Fruit fly (Drosophila melanogaster) S2 (cell line): ENCODE measurements around the gene CG13786.

Experiments used
- CG8478 ChIP-seq: fragments of >200 bp; optimal IDR thresholded peaks from 2 replicates; lab custom pipeline; 2018
- CTCF ChIP-seq, 2 experiments: fragments of >200 bp; optimal IDR thresholded peaks; 2 replicates each; lab custom pipeline; 2018

Gene CG13786

dm6 chr2L:7277562-7278255, 24.9 kb upstream of the CG13786 start:
- TF ChIP-seq CG8478 (no peak), CTCF (optimal IDR thresholded peaks at IDR 0.05; lab: Kevin White, UChicago) (no peak)

dm6 chr2L:7277017-7277416, 24.2 kb upstream of the CG13786 start, which contains the start of gene Wnt4:
Gene Wnt4, minus strand, starts transcription at chr2L:7277171.
- TF ChIP-seq CTCF (optimal IDR thresholded peaks at IDR 0.05; lab: Kevin White, UChicago) (no peak), CG8478 (no peak)

DNA sequence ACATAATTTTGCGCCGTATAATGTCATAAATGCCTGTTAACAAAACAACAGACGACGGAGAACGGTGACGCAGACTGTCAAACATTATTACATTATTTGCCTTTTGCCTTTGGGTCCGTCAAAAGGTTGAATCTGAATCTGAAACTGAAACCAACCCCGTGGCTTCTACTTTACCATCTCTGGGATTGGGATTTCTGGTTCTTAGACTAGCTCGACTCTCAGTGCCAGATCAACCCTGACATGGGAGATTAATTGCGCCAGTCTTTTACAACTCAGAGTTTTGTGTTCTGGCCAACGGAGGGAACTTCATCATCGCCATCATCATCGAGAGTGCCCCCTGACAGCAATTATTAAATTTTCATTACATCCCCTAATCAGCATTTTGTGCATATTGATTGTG, 19.7 kb upstream of the CG13786 start:
- no peak for TF ChIP-seq CTCF (optimal IDR thresholded peaks at IDR 0.05; lab: Kevin White, UChicago)

dm6 chr2L:7270270-7270669, 17.5 kb upstream of the CG13786 start:
- TF ChIP-seq CG8478 (no peak), CTCF (optimal IDR thresholded peaks at IDR 0.05; lab: Kevin White, UChicago) (no peak)

DNA sequence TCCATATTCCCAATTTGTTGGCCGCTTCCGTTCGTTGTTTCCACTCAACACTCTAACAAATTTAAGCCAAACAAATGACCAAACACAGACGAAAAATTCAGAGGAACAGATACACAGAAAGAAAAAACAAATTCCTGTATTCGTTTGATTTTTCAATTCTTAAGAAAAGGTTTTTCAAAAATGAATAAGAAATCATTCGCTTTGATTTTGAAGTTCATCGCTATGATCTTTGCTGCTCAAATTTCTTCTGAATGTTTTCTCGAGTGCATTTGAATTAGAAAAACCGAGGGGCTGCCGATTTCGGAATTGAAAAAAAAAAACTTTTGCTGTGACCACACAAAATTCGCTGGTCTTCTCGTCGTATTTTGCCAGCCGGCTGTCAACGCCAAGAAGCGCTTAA, 13.2 kb upstream of the CG13786 start:
- no peak for TF ChIP-seq CG8478
- TF ChIP-seq CTCF (optimal IDR thresholded peaks at IDR 0.05; lab: Kevin White, UChicago): no peak

DNA sequence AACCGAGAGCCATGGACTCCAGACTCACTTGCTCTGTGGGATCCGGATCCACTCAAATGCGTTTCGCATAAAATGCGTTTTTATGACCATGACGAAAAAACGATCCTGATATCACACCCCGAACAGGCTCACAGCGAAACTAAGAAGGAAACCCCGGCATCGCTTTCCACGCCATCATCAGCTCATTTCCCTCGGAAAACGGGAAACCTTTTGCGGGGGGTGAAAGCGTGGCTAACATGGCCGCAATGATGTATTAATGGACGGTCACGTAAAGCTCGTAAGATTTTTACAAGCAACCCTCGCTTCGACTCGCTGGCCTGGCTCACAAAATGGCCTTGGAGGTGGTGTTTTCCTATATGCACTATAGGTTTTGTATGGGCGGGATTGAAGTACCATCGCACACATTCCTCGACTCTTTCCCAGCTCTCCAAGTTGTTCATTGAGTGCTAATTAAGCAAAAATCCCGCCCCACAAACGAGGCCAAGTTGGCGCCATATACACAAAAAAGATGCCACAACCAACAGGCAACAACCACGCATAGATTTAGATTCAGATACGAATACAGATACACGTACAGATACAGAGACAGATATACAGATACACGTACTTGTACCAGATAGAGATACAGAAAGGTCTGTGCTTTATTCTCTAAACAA, 12.2 kb upstream of the CG13786 start:
- TF ChIP-seq CTCF (optimal IDR thresholded peaks at IDR 0.05; lab: Kevin White, UChicago) (no peak), CG8478 (no peak)

dm6 chr2L:7264396-7264795, 11.6 kb upstream of the CG13786 start:
- TF ChIP-seq CG8478 (no peak), CTCF (optimal IDR thresholded peaks at IDR 0.05; lab: Kevin White, UChicago) (no peak)

dm6 chr2L:7262580-7262979, 9.8 kb upstream of the CG13786 start:
- TF ChIP-seq CG8478 (no peak), CTCF (optimal IDR thresholded peaks at IDR 0.05; lab: Kevin White, UChicago) (no peak)

dm6 chr2L:7261989-7262388, 9.2 kb upstream of the CG13786 start:
- no peak for TF ChIP-seq CTCF (optimal IDR thresholded peaks at IDR 0.05; lab: Kevin White, UChicago)
- TF ChIP-seq CG8478: no peak

DNA sequence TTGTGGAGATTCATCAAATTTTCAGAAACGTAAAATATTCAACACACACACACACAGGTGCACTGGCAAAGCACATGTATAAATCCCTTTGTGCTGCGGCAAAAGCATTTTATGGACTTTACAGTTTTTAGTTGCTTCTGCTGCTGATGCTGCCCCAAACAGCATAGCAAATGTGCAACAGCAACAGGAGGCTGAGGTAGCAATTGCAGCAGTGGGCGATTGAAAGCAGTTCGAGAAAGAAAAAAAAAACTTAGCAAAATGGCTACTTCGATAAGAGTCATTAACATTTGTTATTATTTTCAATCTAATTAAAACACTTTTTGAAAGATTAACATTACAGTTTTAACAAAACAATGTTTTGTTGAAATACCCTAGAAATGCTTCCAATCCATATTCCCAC, 7.5 kb upstream of the CG13786 start:
- no peak for TF ChIP-seq CTCF (optimal IDR thresholded peaks at IDR 0.05; lab: Kevin White, UChicago)
- TF ChIP-seq CG8478: no peak

- TF ChIP-seq CTCF (optimal IDR thresholded peaks at IDR 0.05; lab: Kevin White, UChicago) (no peak), CG8478 (no peak)
These were observed 6.7 kb upstream of the CG13786 start for dm6 chr2L:7259500-7259899.

dm6 chr2L:7258105-7258504, 5.3 kb upstream of the CG13786 start:
- TF ChIP-seq CG8478: no peak
- peak; percentile 90 to 97 for TF ChIP-seq CTCF (optimal IDR thresholded peaks at IDR 0.05; lab: Kevin White, UChicago)

dm6 chr2L:7257212-7257611, 4.4 kb upstream of the CG13786 start, which contains the start of gene CG31909:
Gene CG31909, plus strand, starts transcription at chr2L:7257512.
- TF ChIP-seq CG8478: no peak
- TF ChIP-seq CTCF (optimal IDR thresholded peaks at IDR 0.05; lab: Kevin White, UChicago): no peak

dm6 chr2L:7256144-7256543, 3.4 kb upstream of the CG13786 start:
- TF ChIP-seq CG8478 (no peak), CTCF (optimal IDR thresholded peaks at IDR 0.05; lab: Kevin White, UChicago) (peak in 1 of 2 experiments; percentile 19)

DNA sequence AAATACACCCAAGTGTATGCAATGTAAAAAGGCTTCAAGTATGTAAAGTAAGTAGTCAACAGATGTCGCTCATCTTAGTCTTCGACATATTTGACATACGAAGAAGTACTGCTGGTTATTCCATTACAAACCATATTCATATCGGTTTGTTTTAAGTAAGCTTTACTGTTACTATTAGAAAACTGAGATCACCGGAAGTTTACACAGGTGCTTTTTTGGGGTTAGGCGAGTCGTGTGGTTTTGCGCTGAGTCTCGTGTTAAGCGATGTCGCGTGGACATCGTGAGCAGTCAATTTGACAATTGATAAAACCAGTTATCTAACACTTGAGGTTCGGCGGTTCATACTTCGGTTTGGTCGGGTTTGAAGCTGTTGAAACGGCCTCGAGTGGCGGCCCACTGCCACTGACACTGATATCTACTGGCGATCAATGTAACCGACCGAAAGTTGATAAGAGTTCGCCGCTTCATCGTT, 2.0 kb upstream of the CG13786 start:
- TF ChIP-seq CTCF (optimal IDR thresholded peaks at IDR 0.05; lab: Kevin White, UChicago): peak; percentile 64 to 69
- TF ChIP-seq CG8478: no peak

- TF ChIP-seq CTCF (optimal IDR thresholded peaks at IDR 0.05; lab: Kevin White, UChicago) (no peak), CG8478 (no peak)
These were observed 3.4 kb downstream of the CG13786 start, which contains the start of gene Ndae1 for dm6 chr2L:7249293-7249819. Gene Ndae1, minus strand, starts transcription at chr2L:7249343.
